Fruit fly (Drosophila melanogaster): ENCODE data around the gene GstD10.

- TF ChIP-seq CG32121 (GFP tag; IDR thresholded peaks at IDR 0.05) (no peak), CG4496 (GFP tag; IDR thresholded peaks at IDR 0.05) (no peak), Pif1A (GFP tag; optimal IDR thresholded peaks at IDR 0.05) (no peak), CG8301 (tag; optimal IDR thresholded peaks at IDR 0.05) (no peak), Snoo (tag; optimal IDR thresholded peaks at IDR 0.05) (no peak), CG10348 (GFP tag; IDR thresholded peaks at IDR 0.05) (no peak), D1 (tag; optimal IDR thresholded peaks at IDR 0.05) (no peak), rn (GFP tag; IDR thresholded peaks at IDR 0.05) (no peak), fd96Ca (GFP tag; IDR thresholded peaks at IDR 0.05) (no peak), CG34367 (tag; optimal IDR thresholded peaks at IDR 0.05) (no peak)
These were observed 39.6 kb upstream of the GstD10 start for dm6 chr3R:12405134-12405533.
